Fruit fly (Drosophila melanogaster) whole organism, adult: ENCODE results near the gene CG7115.

Experiments
- CG1620 ChIP-seq: fragments of 200-800 bp; sonication (Bioruptor generic); optimal IDR thresholded peaks from 2 replicates; lab custom pipeline; 2016; ENCODE audit warnings: missing biosample characterization, missing genetic modification characterization
- CG7101 ChIP-seq: fragments of 200-800 bp; sonication (Bioruptor generic); optimal IDR thresholded peaks from 2 replicates; lab custom pipeline; 2018; ENCODE audit warnings: missing biosample characterization, mild to moderate bottlenecking, missing genetic modification characterization, moderate library complexity
- Clk ChIP-seq: fragments of 200-800 bp; sonication (Bioruptor generic); optimal IDR thresholded peaks from 2 replicates; lab custom pipeline; 2017; ENCODE audit warnings: missing biosample characterization, missing genetic modification characterization
- Crg-1 ChIP-seq: fragments of 200-800 bp; sonication (Bioruptor generic); optimal IDR thresholded peaks from 2 replicates; lab custom pipeline; 2016; ENCODE audit warnings: missing biosample characterization, missing genetic modification characterization
- Hr96 ChIP-seq: fragments of 200-800 bp; sonication (Bioruptor generic); optimal IDR thresholded peaks from 2 replicates; lab custom pipeline; 2016; ENCODE audit warnings: missing biosample characterization, missing genetic modification characterization
- Mnt ChIP-seq: fragments of 200-800 bp; sonication (Bioruptor generic); optimal IDR thresholded peaks from 2 replicates; lab custom pipeline; 2016; ENCODE audit warnings: missing biosample characterization, mild to moderate bottlenecking, missing genetic modification characterization
- tj ChIP-seq: fragments of 200-800 bp; sonication (Bioruptor generic); optimal IDR thresholded peaks from 3 replicates; lab custom pipeline; 2017; ENCODE audit warnings: missing biosample characterization, mild to moderate bottlenecking, missing genetic modification characterization, moderate library complexity
- toe ChIP-seq: fragments of 200-800 bp; sonication (Bioruptor generic); optimal IDR thresholded peaks from 2 replicates; lab custom pipeline; 2016; ENCODE audit warnings: missing biosample characterization, missing genetic modification characterization

- TF ChIP-seq Hr96 (GFP tag; lab: Kevin White, UChicago) = no peak
- TF ChIP-seq CG7101 (tag; lab: Kevin White, UChicago) = no peak
- TF ChIP-seq Crg-1 = no peak
- TF ChIP-seq CG1620 (GFP tag; lab: Kevin White, UChicago) = no peak
- TF ChIP-seq toe (GFP tag; lab: Kevin White, UChicago) = no peak
- no peak for TF ChIP-seq tj (GFP tag; lab: Kevin White, UChicago)
- TF ChIP-seq Clk (GFP tag; lab: Kevin White, UChicago) = no peak
- no peak for TF ChIP-seq Mnt (GFP tag; lab: Kevin White, UChicago)
Observed at dm6 chr2L:7855108-7855507, 34.2 kb downstream of the CG7115 start, which contains the start of gene CG14535.
